Fruit fly (Drosophila melanogaster) whole organism, adult: ENCODE data around the gene Fdx2.

Source experiments
- CG11617 ChIP-seq: fragments of 200-800 bp; sonication (Bioruptor generic); optimal IDR thresholded peaks from 2 replicates; lab custom pipeline; 2017; ENCODE audit warnings: mild to moderate bottlenecking, missing biosample characterization, missing genetic modification reagents, missing genetic modification characterization
- CG12768 ChIP-seq: fragments of 200-800 bp; sonication (Bioruptor generic); optimal IDR thresholded peaks from 2 replicates; lab custom pipeline; 2017; ENCODE audit warnings: missing biosample characterization, missing genetic modification characterization, mild to moderate bottlenecking, moderate library complexity, missing genetic modification reagents
- CG14711 ChIP-seq: fragments of 200-800 bp; sonication (Bioruptor generic); optimal IDR thresholded peaks from 2 replicates; lab custom pipeline; 2018; ENCODE audit warnings: missing biosample characterization, mild to moderate bottlenecking, missing genetic modification characterization, moderate library complexity
- CG1620 ChIP-seq: fragments of 200-800 bp; sonication (Bioruptor generic); optimal IDR thresholded peaks from 2 replicates; lab custom pipeline; 2016; ENCODE audit warnings: missing biosample characterization, missing genetic modification characterization
- CG33017 ChIP-seq: fragments of 200-800 bp; sonication (Bioruptor generic); optimal IDR thresholded peaks from 2 replicates; lab custom pipeline; 2018; ENCODE audit warnings: missing biosample characterization, mild to moderate bottlenecking, missing genetic modification characterization, moderate library complexity
- CG5204 ChIP-seq: fragments of 200-800 bp; sonication (Bioruptor generic); optimal IDR thresholded peaks from 2 replicates; lab custom pipeline; 2016; ENCODE audit warnings: missing biosample characterization, missing genetic modification characterization
- CG7045 ChIP-seq: fragments of 200-800 bp; sonication (Bioruptor generic); optimal IDR thresholded peaks from 2 replicates; lab custom pipeline; 2017; ENCODE audit warnings: missing biosample characterization, mild to moderate bottlenecking, missing genetic modification characterization
- CG7101 ChIP-seq: fragments of 200-800 bp; sonication (Bioruptor generic); optimal IDR thresholded peaks from 2 replicates; lab custom pipeline; 2018; ENCODE audit warnings: missing biosample characterization, mild to moderate bottlenecking, missing genetic modification characterization, moderate library complexity
- Clk ChIP-seq: fragments of 200-800 bp; sonication (Bioruptor generic); optimal IDR thresholded peaks from 2 replicates; lab custom pipeline; 2017; ENCODE audit warnings: missing biosample characterization, missing genetic modification characterization
- Crg-1 ChIP-seq: fragments of 200-800 bp; sonication (Bioruptor generic); optimal IDR thresholded peaks from 2 replicates; lab custom pipeline; 2016; ENCODE audit warnings: missing biosample characterization, missing genetic modification characterization
- Hr96 ChIP-seq: fragments of 200-800 bp; sonication (Bioruptor generic); optimal IDR thresholded peaks from 2 replicates; lab custom pipeline; 2016; ENCODE audit warnings: missing biosample characterization, missing genetic modification characterization
- Mnt ChIP-seq: fragments of 200-800 bp; sonication (Bioruptor generic); optimal IDR thresholded peaks from 2 replicates; lab custom pipeline; 2016; ENCODE audit warnings: missing biosample characterization, mild to moderate bottlenecking, missing genetic modification characterization
- bab1 ChIP-seq: fragments of 200-800 bp; sonication (Bioruptor generic); optimal IDR thresholded peaks from 3 replicates; lab custom pipeline; 2019; ENCODE audit warnings: missing biosample characterization, mild to moderate bottlenecking, missing genetic modification characterization, moderate library complexity
- cic ChIP-seq: fragments of 200-800 bp; sonication (Bioruptor generic); optimal IDR thresholded peaks from 2 replicates; lab custom pipeline; 2017; ENCODE audit warnings: missing biosample characterization, mild to moderate bottlenecking, missing genetic modification characterization, moderate library complexity
- cnc ChIP-seq, 2 experiments: fragments of >200 bp; optimal IDR thresholded peaks; 2 replicates each; lab custom pipeline; 2017
- kay ChIP-seq: fragments of 200-800 bp; sonication (Bioruptor generic); peaks from one replicate; lab custom pipeline; 2016; ENCODE audit warnings: missing biosample characterization, missing genetic modification characterization, borderline replicate concordance
- ovo ChIP-seq: fragments of 200-800 bp; sonication (Bioruptor generic); optimal IDR thresholded peaks from 2 replicates; lab custom pipeline; 2016; ENCODE audit warnings: missing biosample characterization, missing genetic modification characterization
- pad ChIP-seq: fragments of 200-800 bp; sonication (Bioruptor generic); optimal IDR thresholded peaks from 3 replicates; lab custom pipeline; 2017; ENCODE audit warnings: missing biosample characterization, missing genetic modification characterization, mild to moderate bottlenecking, moderate library complexity, missing genetic modification reagents
- tj ChIP-seq: fragments of 200-800 bp; sonication (Bioruptor generic); optimal IDR thresholded peaks from 3 replicates; lab custom pipeline; 2017; ENCODE audit warnings: missing biosample characterization, mild to moderate bottlenecking, missing genetic modification characterization, moderate library complexity
- toe ChIP-seq: fragments of 200-800 bp; sonication (Bioruptor generic); optimal IDR thresholded peaks from 2 replicates; lab custom pipeline; 2016; ENCODE audit warnings: missing biosample characterization, missing genetic modification characterization

The Fdx2 gene

DNA sequence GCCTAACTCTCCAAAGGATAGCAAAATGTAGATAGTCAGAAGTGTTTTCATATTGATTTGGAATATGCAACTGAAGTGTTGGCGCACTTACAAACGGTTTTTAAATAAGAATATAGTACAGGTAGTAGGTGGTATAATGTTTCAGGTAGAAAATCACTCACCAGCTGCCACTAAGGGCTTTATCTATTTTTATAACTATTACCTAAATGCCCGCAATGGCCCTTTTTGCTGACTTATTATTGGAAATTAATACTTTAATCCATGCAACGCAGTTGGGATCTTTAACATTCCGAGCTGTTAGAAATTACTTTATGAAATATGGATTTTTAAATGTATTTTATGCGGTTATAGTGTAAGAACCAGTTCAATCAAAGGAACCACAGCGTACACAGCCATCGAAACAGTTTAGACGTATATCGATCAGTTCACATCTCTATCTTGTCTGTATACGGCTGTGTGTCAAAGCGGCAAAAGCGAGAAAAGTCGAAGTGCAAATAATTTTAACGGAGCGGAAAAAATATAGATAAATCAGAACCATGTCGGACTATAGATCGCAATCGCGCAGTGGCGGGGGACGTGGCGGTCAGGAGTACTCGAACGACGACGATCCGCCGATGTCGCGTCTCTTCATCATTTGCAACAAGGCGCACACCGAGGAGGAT, 8.7 kb upstream of the Fdx2 start, which contains the start of the genes srw and CG1316:
srw (minus strand) TSS at position 51 of the 662 bp plus-strand sequence.
CG1316 (plus strand) TSS at position 424 of the 662 bp plus-strand sequence.
- TF ChIP-seq CG12768 (GFP tag; lab: Kevin White, UChicago) (peak; percentile 32), Mnt (GFP tag; lab: Kevin White, UChicago) (peak; percentile 41), bab1 (GFP tag; lab: Kevin White, UChicago) (peak; percentile 53), tj (GFP tag; lab: Kevin White, UChicago) (no peak)

DNA sequence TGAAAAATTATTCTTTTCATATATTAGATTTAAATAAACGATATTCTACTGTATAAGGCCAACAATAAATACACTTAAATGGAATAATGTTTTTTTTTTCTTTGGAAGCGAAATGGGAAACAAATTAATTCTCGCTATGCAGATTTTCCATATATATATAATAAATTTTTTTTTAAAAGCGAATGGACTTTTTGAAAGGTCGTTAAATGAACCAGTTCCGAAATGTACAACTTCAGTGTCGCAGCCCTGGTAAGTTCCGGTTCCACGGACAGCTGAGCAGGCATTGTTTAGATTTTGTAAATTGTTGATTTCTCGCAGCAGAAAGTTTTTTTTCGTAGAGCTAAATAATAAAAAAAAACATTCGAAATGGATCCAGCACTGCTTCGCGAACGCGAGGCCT, 5.5 kb upstream of the Fdx2 start, which contains the start of gene TfIIEbeta:
TfIIEbeta (plus strand) TSS at position 255 of the 400 bp plus-strand sequence.
- TF ChIP-seq CG12768 (GFP tag; lab: Kevin White, UChicago) = no peak
- no peak for TF ChIP-seq CG1620 (GFP tag; lab: Kevin White, UChicago)
- no peak for TF ChIP-seq toe (GFP tag; lab: Kevin White, UChicago)
- no peak for TF ChIP-seq CG33017 (tag; lab: Kevin White, UChicago)
- TF ChIP-seq CG7101 (tag; lab: Kevin White, UChicago) = no peak
- TF ChIP-seq CG7045 (GFP tag; lab: Kevin White, UChicago) = no peak
- peak; percentile 17 for TF ChIP-seq CG14711 (tag; lab: Kevin White, UChicago)
- TF ChIP-seq Mnt (GFP tag; lab: Kevin White, UChicago) = no peak
- no peak for TF ChIP-seq kay (GFP tag; lab: Kevin White, UChicago)
- no peak for TF ChIP-seq ovo (GFP tag; lab: Kevin White, UChicago)
- no peak for TF ChIP-seq pad
- no peak for TF ChIP-seq Clk
- no peak for TF ChIP-seq Crg-1 (GFP tag; lab: Kevin White, UChicago)
- no peak for TF ChIP-seq CG11617 (GFP tag; lab: Kevin White, UChicago)
- peak; percentile 14 for TF ChIP-seq bab1 (GFP tag; lab: Kevin White, UChicago)
- TF ChIP-seq CG5204 (GFP tag; lab: Kevin White, UChicago) = no peak
- no peak for TF ChIP-seq cnc (optimal IDR thresholded peaks at IDR 0.05; lab: Kevin White, UChicago)
- TF ChIP-seq cic (GFP tag; lab: Kevin White, UChicago) = no peak
- peak; percentile 38 for TF ChIP-seq tj (GFP tag; lab: Kevin White, UChicago)
- no peak for TF ChIP-seq Hr96

DNA sequence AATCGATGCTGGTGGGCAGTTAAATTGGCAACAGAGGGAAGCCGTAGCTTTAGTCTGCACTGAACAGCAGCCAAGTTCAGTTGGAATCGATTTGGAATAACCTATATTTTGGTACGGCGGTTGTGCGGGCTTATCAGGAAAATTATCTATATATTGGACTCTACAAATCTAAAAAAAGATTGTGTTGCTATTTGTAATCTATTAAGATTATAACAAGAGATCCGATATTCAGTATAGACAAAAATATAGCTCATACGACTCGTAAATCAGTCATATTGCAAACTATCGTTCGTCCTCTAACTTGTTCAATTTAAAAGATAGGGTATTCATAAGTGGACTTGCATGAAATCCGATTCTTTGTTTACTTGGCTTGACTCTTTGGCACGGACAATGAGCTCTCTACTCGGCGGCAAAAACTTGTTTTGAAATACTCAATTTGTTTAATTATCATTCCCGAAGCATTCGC, 3.7 kb upstream of the Fdx2 start, which contains the start of gene Hexo1:
Hexo1 (plus strand) TSS at position 51 of the 466 bp plus-strand sequence.
- peak; percentile 68 for TF ChIP-seq CG12768 (GFP tag; lab: Kevin White, UChicago)
- no peak for TF ChIP-seq Hr96
- peak; percentile 6 for TF ChIP-seq Mnt (GFP tag; lab: Kevin White, UChicago)
- no peak for TF ChIP-seq CG1620 (GFP tag; lab: Kevin White, UChicago)
- peak; percentile 55 for TF ChIP-seq CG11617 (GFP tag; lab: Kevin White, UChicago)
- no peak for TF ChIP-seq pad
- TF ChIP-seq cic (GFP tag; lab: Kevin White, UChicago) = peak; percentile 76
- peak; percentile 54 for TF ChIP-seq CG14711 (tag; lab: Kevin White, UChicago)
- TF ChIP-seq CG33017 (tag; lab: Kevin White, UChicago) = peak; percentile 73
- no peak for TF ChIP-seq bab1 (GFP tag; lab: Kevin White, UChicago)
- peak; percentile 41 for TF ChIP-seq CG7101 (tag; lab: Kevin White, UChicago)

DNA sequence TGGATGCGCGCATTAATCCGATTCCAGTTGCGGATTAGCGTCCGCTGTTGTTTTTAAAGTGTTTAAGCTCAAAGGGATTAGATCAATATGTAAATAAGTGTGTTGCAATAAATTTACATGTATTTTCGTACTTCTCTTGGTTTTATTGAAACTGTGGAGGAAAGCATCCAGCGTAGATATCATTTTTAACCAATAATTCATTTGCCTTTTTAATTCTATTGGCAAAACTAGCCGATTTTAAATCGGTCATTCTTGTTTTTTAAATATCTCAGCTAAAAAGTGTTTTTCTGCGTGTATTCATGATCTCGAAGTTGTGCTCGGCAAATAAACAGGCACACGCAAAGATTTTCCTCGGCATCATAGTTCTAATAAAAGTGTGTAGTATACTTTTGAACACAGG, 1.0 kb downstream of the Fdx2 start:
- TF ChIP-seq ovo (GFP tag; lab: Kevin White, UChicago) = no peak
- TF ChIP-seq cic (GFP tag; lab: Kevin White, UChicago) = no peak
- TF ChIP-seq tj (GFP tag; lab: Kevin White, UChicago) = no peak
- no peak for TF ChIP-seq CG7045 (GFP tag; lab: Kevin White, UChicago)
- no peak for TF ChIP-seq Clk
- no peak for TF ChIP-seq Crg-1 (GFP tag; lab: Kevin White, UChicago)
- no peak for TF ChIP-seq CG7101 (tag; lab: Kevin White, UChicago)
- no peak for TF ChIP-seq CG33017 (tag; lab: Kevin White, UChicago)
- no peak for TF ChIP-seq CG14711 (tag; lab: Kevin White, UChicago)
- TF ChIP-seq CG11617 (GFP tag; lab: Kevin White, UChicago) = no peak
- TF ChIP-seq bab1 (GFP tag; lab: Kevin White, UChicago) = no peak
- no peak for TF ChIP-seq pad
- TF ChIP-seq kay (GFP tag; lab: Kevin White, UChicago) = no peak

DNA sequence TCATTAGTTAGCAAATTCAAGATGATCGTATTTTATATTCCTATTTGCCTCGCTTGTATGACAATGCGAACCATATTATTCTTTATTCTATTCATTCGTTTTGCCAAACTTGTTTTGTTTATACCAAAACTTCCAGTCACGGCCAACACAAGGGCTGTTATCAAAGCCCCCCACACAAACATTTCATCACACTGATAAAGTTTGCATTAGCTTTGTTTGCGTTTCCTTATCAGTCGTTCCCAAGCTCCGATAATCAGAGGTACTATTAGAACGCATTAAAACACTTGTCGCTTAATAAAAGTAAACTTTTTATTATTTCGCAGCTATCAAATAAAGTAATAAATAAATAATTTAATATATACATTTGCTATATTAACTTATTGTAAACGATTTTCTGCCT, 1.4 kb downstream of the Fdx2 start:
- peak; percentile 26 for TF ChIP-seq CG7101 (tag; lab: Kevin White, UChicago)
- TF ChIP-seq CG11617 (GFP tag; lab: Kevin White, UChicago) = peak; percentile 10
- no peak for TF ChIP-seq Mnt (GFP tag; lab: Kevin White, UChicago)
- peak; percentile 54 for TF ChIP-seq CG33017 (tag; lab: Kevin White, UChicago)
- peak; percentile 39 for TF ChIP-seq cic (GFP tag; lab: Kevin White, UChicago)
- TF ChIP-seq pad = no peak

DNA sequence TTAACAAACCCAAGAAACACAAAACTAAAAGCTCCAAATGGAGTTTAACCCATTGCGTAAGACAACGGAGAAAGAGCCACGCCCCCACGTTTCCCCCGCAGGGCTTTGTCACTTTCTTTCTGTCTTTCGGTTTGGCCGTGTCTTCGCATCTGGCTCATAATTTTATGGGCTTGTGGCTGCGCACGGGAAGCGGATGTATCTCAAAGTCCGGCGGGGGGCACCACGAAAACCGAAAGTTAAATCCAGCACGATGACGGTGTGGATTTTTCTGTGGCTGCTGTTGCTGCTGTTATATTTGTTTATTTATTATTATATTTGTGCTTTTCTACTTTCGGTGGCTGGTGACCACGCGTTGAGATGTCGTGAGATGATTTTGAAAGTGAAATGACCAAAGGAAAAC, 4.5 kb downstream of the Fdx2 start:
- TF ChIP-seq CG12768 (GFP tag; lab: Kevin White, UChicago) = no peak
- no peak for TF ChIP-seq CG14711 (tag; lab: Kevin White, UChicago)
- TF ChIP-seq Crg-1 (GFP tag; lab: Kevin White, UChicago) = no peak
- no peak for TF ChIP-seq bab1 (GFP tag; lab: Kevin White, UChicago)
- TF ChIP-seq CG5204 (GFP tag; lab: Kevin White, UChicago) = no peak
- TF ChIP-seq CG7045 (GFP tag; lab: Kevin White, UChicago) = no peak
- TF ChIP-seq pad = no peak
- no peak for TF ChIP-seq CG33017 (tag; lab: Kevin White, UChicago)
- no peak for TF ChIP-seq toe (GFP tag; lab: Kevin White, UChicago)
- no peak for TF ChIP-seq Clk
- TF ChIP-seq cic (GFP tag; lab: Kevin White, UChicago) = no peak
- no peak for TF ChIP-seq ovo (GFP tag; lab: Kevin White, UChicago)
- no peak for TF ChIP-seq cnc (optimal IDR thresholded peaks at IDR 0.05; lab: Kevin White, UChicago)
- TF ChIP-seq kay (GFP tag; lab: Kevin White, UChicago) = no peak
- no peak for TF ChIP-seq tj (GFP tag; lab: Kevin White, UChicago)
- TF ChIP-seq Mnt (GFP tag; lab: Kevin White, UChicago) = no peak
- TF ChIP-seq CG7101 (tag; lab: Kevin White, UChicago) = no peak
